Worm (Caenorhabditis elegans) whole organism, early embryonic: ENCODE data around the gene K09C4.5.

ENCODE experiments used
- B0310.2 ChIP-seq: sonication (generic microtip); optimal IDR thresholded peaks from 2 replicates; lab custom pipeline; 2016; ENCODE audit warnings: mild to moderate bottlenecking, missing genetic modification characterization, missing compliant biosample characterization
- F13C5.2 ChIP-seq: sonication (generic microtip); optimal IDR thresholded peaks from 2 replicates; lab custom pipeline; 2017; ENCODE audit warnings: mild to moderate bottlenecking, missing genetic modification characterization, inconsistent platforms, missing compliant biosample characterization
- aly-1 ChIP-seq: sonication (generic microtip); optimal IDR thresholded peaks from 2 replicates; lab custom pipeline; 2016; ENCODE audit warnings: missing genetic modification characterization, missing compliant biosample characterization
- ama-1 ChIP-seq: fragments of 150-350 bp; optimal IDR thresholded peaks from 2 replicates; lab custom pipeline; 2014
- ceh-13 ChIP-seq: fragments of 200-800 bp; sonication (Bioruptor generic); optimal IDR thresholded peaks from 2 replicates; lab custom pipeline; 2018; ENCODE audit warnings: mild to moderate bottlenecking, missing genetic modification characterization, missing compliant biosample characterization
- flt-1 ChIP-seq: fragments of 200-800 bp; sonication (Bioruptor generic); IDR thresholded peaks from 2 replicates; pipeline ENCODE4 v1.3.6; 2022; ENCODE audit warnings: missing genetic modification characterization, missing compliant biosample characterization
- pes-1 ChIP-seq: fragments of 200-800 bp; sonication (Bioruptor generic); IDR thresholded peaks from 2 replicates; pipeline ENCODE4 v1.3.6; 2022; ENCODE audit warnings: missing genetic modification reagents, missing genetic modification characterization, missing compliant biosample characterization

DNA sequence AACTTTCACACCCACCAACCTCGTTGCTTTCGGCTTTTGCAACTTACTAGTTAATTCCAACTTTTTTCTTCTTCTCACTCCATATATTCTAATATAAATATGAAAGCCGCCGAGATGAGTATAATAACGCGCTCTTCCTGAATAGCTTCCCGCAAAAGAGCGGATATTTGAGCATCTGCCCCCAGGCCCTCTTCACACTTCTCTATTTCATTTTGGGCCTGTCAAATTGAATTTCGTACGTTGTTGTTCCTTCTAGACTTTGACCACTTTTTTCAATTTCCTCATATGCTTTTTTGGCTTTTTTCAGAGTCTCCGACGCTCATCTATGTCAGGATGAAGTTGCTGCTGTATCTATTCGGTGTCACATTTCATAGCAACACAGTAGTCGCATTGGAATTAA lies 32.6 kb downstream of the K09C4.5 start, which contains the start of gene ddr-2:
- TF ChIP-seq B0310.2 (tag; lab: Kevin White, UChicago) = no peak
- TF ChIP-seq F13C5.2 (tag; lab: Kevin White, UChicago) = no peak
- no peak for TF ChIP-seq ceh-13 (GFP tag; lab: Kevin White, UChicago)
- TF ChIP-seq aly-1 = no peak
- no peak for TF ChIP-seq flt-1
- no peak for TF ChIP-seq pes-1 (GFP tag; lab: Robert Waterston, UW)
- TF ChIP-seq ama-1 (lab: Kevin White, UChicago) = no peak
